Worm (Caenorhabditis elegans) whole organism, mixed stage, embryonic: ENCODE measurements around the gene C03C10.2.
A peak's percentile ranks its signal among the peaks of the same experiment; 100 is the strongest.

Experiments
- bed-3 ChIP-seq: fragments of 200-800 bp; sonication (Bioruptor generic); optimal IDR thresholded peaks from 3 replicates; lab custom pipeline; 2018; ENCODE audit warnings: mild to moderate bottlenecking, missing genetic modification characterization, moderate library complexity, missing compliant biosample characterization
- ceh-39 ChIP-seq: fragments of 150-350 bp; optimal IDR thresholded peaks from 2 replicates; lab custom pipeline; 2014; ENCODE audit warnings: missing biosample characterization, missing genetic modification characterization
- ceh-43 ChIP-seq: fragments of 200-800 bp; sonication (Bioruptor generic); optimal IDR thresholded peaks from 2 replicates; lab custom pipeline; 2018; ENCODE audit warnings: mild to moderate bottlenecking, missing genetic modification characterization, moderate library complexity, missing compliant biosample characterization
- ceh-83 ChIP-seq: fragments of 200-800 bp; sonication (Bioruptor generic); optimal IDR thresholded peaks from 2 replicates; lab custom pipeline; 2018; ENCODE audit warnings: mild to moderate bottlenecking, missing genetic modification characterization, missing compliant biosample characterization
- ces-1 ChIP-seq: fragments of 150-350 bp; optimal IDR thresholded peaks from 2 replicates; lab custom pipeline; 2014; ENCODE audit warnings: missing biosample characterization, missing genetic modification reagents, missing genetic modification characterization
- cnd-1 ChIP-seq: fragments of 200-800 bp; sonication (Bioruptor generic); optimal IDR thresholded peaks from 2 replicates; lab custom pipeline; 2018; ENCODE audit warnings: mild to moderate bottlenecking, missing genetic modification characterization, missing compliant biosample characterization
- drap-1 ChIP-seq: fragments of 200-800 bp; sonication (Bioruptor generic); optimal IDR thresholded peaks from 3 replicates; lab custom pipeline; 2018; ENCODE audit warnings: mild to moderate bottlenecking, missing genetic modification characterization, missing compliant biosample characterization
- elt-1 ChIP-seq: sonication (generic microtip); optimal IDR thresholded peaks from 2 replicates; lab custom pipeline; 2017; ENCODE audit warnings: missing genetic modification characterization, mild to moderate bottlenecking, missing compliant biosample characterization, antibody characterized with exemption, moderate library complexity, borderline replicate concordance; ENCODE audit not compliant: insufficient read depth
- elt-3 ChIP-seq: fragments of 150-350 bp; optimal IDR thresholded peaks from 2 replicates; lab custom pipeline; 2014; ENCODE audit warnings: missing biosample characterization, missing genetic modification characterization
- flh-1 ChIP-seq: fragments of 200-800 bp; sonication (Bioruptor generic); optimal IDR thresholded peaks from 2 replicates; lab custom pipeline; 2018; ENCODE audit warnings: mild to moderate bottlenecking, missing genetic modification characterization, moderate library complexity, missing compliant biosample characterization
- hlh-1 ChIP-seq: fragments of 150-350 bp; optimal IDR thresholded peaks from 2 replicates; lab custom pipeline; 2014; ENCODE audit warnings: missing biosample characterization, missing genetic modification reagents, missing genetic modification characterization
- lin-13 ChIP-seq: fragments of 150-350 bp; optimal IDR thresholded peaks from 2 replicates; lab custom pipeline; 2014; ENCODE audit warnings: missing biosample characterization, missing genetic modification characterization
- lin-32 ChIP-seq: fragments of 200-800 bp; sonication (Bioruptor generic); optimal IDR thresholded peaks from 2 replicates; lab custom pipeline; 2018; ENCODE audit warnings: mild to moderate bottlenecking, missing genetic modification characterization, missing compliant biosample characterization
- lsy-2 ChIP-seq: fragments of 150-350 bp; optimal IDR thresholded peaks from 2 replicates; lab custom pipeline; 2014; ENCODE audit warnings: missing biosample characterization, missing genetic modification characterization
- mab-5 ChIP-seq: fragments of 150-350 bp; optimal IDR thresholded peaks from 2 replicates; lab custom pipeline; 2014; ENCODE audit warnings: missing biosample characterization, missing genetic modification characterization
- mep-1 ChIP-seq: fragments of 150-350 bp; optimal IDR thresholded peaks from 2 replicates; lab custom pipeline; 2017; ENCODE audit warnings: missing biosample characterization, missing genetic modification reagents, missing genetic modification characterization, inconsistent platforms
- nhr-12 ChIP-seq: fragments of 150-350 bp; optimal IDR thresholded peaks from 2 replicates; lab custom pipeline; 2014; ENCODE audit warnings: missing biosample characterization, missing genetic modification characterization
- nhr-2 ChIP-seq: fragments of 150-350 bp; optimal IDR thresholded peaks from 2 replicates; lab custom pipeline; 2014; ENCODE audit warnings: missing biosample characterization, missing genetic modification characterization
- nhr-237 ChIP-seq: fragments of 150-350 bp; optimal IDR thresholded peaks from 2 replicates; lab custom pipeline; 2014; ENCODE audit warnings: missing biosample characterization, missing genetic modification characterization
- nhr-28 ChIP-seq: fragments of 150-350 bp; optimal IDR thresholded peaks from 2 replicates; lab custom pipeline; 2014; ENCODE audit warnings: missing biosample characterization, missing genetic modification characterization
- nhr-76 ChIP-seq: sonication (generic microtip); optimal IDR thresholded peaks from 2 replicates; lab custom pipeline; 2017; ENCODE audit warnings: missing biosample characterization, missing genetic modification characterization
- pha-4 ChIP-seq: fragments of 150-350 bp; optimal IDR thresholded peaks from 2 replicates; lab custom pipeline; 2018; ENCODE audit warnings: missing biosample characterization, missing genetic modification reagents, missing genetic modification characterization
- sem-2 ChIP-seq: fragments of 200-800 bp; sonication (Bioruptor generic); optimal IDR thresholded peaks from 2 replicates; lab custom pipeline; 2018; ENCODE audit warnings: mild to moderate bottlenecking, missing genetic modification characterization, missing compliant biosample characterization
- snpc-4 ChIP-seq: fragments of 150-350 bp; optimal IDR thresholded peaks from 2 replicates; lab custom pipeline; 2014; ENCODE audit warnings: missing biosample characterization, missing genetic modification characterization
- sptf-1 ChIP-seq: sonication (generic microtip); optimal IDR thresholded peaks from 2 replicates; lab custom pipeline; 2017; ENCODE audit warnings: mild to moderate bottlenecking, missing genetic modification characterization, moderate library complexity, missing compliant biosample characterization
- tbx-8 ChIP-seq: fragments of 200-800 bp; sonication (Bioruptor generic); optimal IDR thresholded peaks from 2 replicates; lab custom pipeline; 2018; ENCODE audit warnings: mild to moderate bottlenecking, missing genetic modification characterization, moderate library complexity, missing compliant biosample characterization
- unc-120 ChIP-seq: sonication (generic microtip); optimal IDR thresholded peaks from 2 replicates; lab custom pipeline; 2017; ENCODE audit warnings: missing genetic modification characterization, missing compliant biosample characterization; ENCODE audit not compliant: poor library complexity, severe bottlenecking
- unc-39 ChIP-seq: fragments of 150-350 bp; optimal IDR thresholded peaks from 2 replicates; lab custom pipeline; 2014; ENCODE audit warnings: missing biosample characterization, missing genetic modification characterization

Gene C03C10.2

ce11 chrIII:4090773-4091172 is at the start of gene C03C10.2:
TSS of gene C03C10.2 (plus strand) at chrIII:4091073.
- TF ChIP-seq lin-32 (GFP tag; lab: Kevin White, UChicago) (no peak), sem-2 (no peak), mab-5 (tag; lab: Kevin White, UChicago) (no peak), ceh-43 (GFP tag; lab: Kevin White, UChicago) (no peak), unc-39 (tag; lab: Kevin White, UChicago) (no peak), lin-13 (no peak), lsy-2 (tag; lab: Kevin White, UChicago) (no peak), unc-120 (tag; lab: Kevin White, UChicago) (no peak)

ce11 chrIII:4049150-4049549 is 41.7 kb upstream of the C03C10.2 start:
- TF ChIP-seq elt-3 (no peak), hlh-1 (tag; lab: Kevin White, UChicago) (peak; percentile 96)

- TF ChIP-seq drap-1 (no peak), nhr-12 (tag; lab: Kevin White, UChicago) (no peak), ces-1 (GFP tag; lab: Kevin White, UChicago) (peak; percentile 76), elt-3 (no peak), unc-39 (tag; lab: Kevin White, UChicago) (no peak), nhr-2 (no peak), mep-1 (tag; lab: Kevin White, UChicago) (peak; percentile 19), lsy-2 (tag; lab: Kevin White, UChicago) (peak; percentile 44), sem-2 (no peak), lin-13 (no peak), nhr-28 (no peak), mab-5 (tag; lab: Kevin White, UChicago) (no peak), unc-120 (tag; lab: Kevin White, UChicago) (no peak), cnd-1 (tag; lab: Kevin White, UChicago) (no peak)
These were observed 33.0 kb upstream of the C03C10.2 start, which contains the start of gene rcq-5 for ce11 chrIII:4057894-4058293. TSS of gene rcq-5 (minus strand) at chrIII:4057976.

ce11 chrIII:4058643-4059042 is 32.2 kb upstream of the C03C10.2 start, which contains the start of gene his-69:
TSS of gene his-69 (minus strand) at chrIII:4058743.
- TF ChIP-seq mep-1 (tag; lab: Kevin White, UChicago) (no peak), ceh-39 (tag; lab: Kevin White, UChicago) (no peak), ceh-83 (GFP tag; lab: Kevin White, UChicago) (no peak), nhr-76 (tag; lab: Kevin White, UChicago) (no peak), sem-2 (no peak), snpc-4 (tag; lab: Kevin White, UChicago) (no peak), elt-1 (no peak), lin-32 (GFP tag; lab: Kevin White, UChicago) (no peak), pha-4 (tag; lab: Kevin White, UChicago) (no peak), hlh-1 (tag; lab: Kevin White, UChicago) (no peak), nhr-237 (tag; lab: Kevin White, UChicago) (no peak)

ce11 chrIII:4060019-4060418 is 30.9 kb upstream of the C03C10.2 start, which contains the start of gene his-70:
TSS of gene his-70 (minus strand) at chrIII:4060119.
- TF ChIP-seq ceh-43 (GFP tag; lab: Kevin White, UChicago) (no peak), tbx-8 (GFP tag; lab: Kevin White, UChicago) (no peak), nhr-237 (tag; lab: Kevin White, UChicago) (no peak), nhr-76 (tag; lab: Kevin White, UChicago) (no peak), cnd-1 (tag; lab: Kevin White, UChicago) (no peak), flh-1 (GFP tag; lab: Kevin White, UChicago) (no peak), lin-32 (GFP tag; lab: Kevin White, UChicago) (no peak), snpc-4 (tag; lab: Kevin White, UChicago) (no peak), mab-5 (tag; lab: Kevin White, UChicago) (no peak), nhr-2 (no peak), bed-3 (GFP tag; lab: Kevin White, UChicago) (no peak), lsy-2 (tag; lab: Kevin White, UChicago) (no peak), unc-120 (tag; lab: Kevin White, UChicago) (no peak), sem-2 (no peak), sptf-1 (no peak), nhr-12 (tag; lab: Kevin White, UChicago) (no peak)

ce11 chrIII:4063724-4064123 is 27.1 kb upstream of the C03C10.2 start:
- TF ChIP-seq ces-1 (GFP tag; lab: Kevin White, UChicago) (peak; percentile 70), nhr-2 (no peak)
